Worm (Caenorhabditis elegans) whole organism, young adult: ENCODE measurements around the gene T28C6.3.

ENCODE experiments used
- F23B12.7 ChIP-seq: sonication (generic microtip); optimal IDR thresholded peaks from 2 replicates; lab custom pipeline; 2017; ENCODE audit warnings: missing genetic modification characterization, mild to moderate bottlenecking, missing compliant biosample characterization, antibody characterized with exemption, moderate library complexity; ENCODE audit not compliant: insufficient read depth
- Y95B8A.8 ChIP-seq: fragments of 200-800 bp; sonication (Bioruptor generic); IDR thresholded peaks from 2 replicates; pipeline ENCODE4 v1.3.6; 2022; ENCODE audit warnings: missing genetic modification reagents, missing genetic modification characterization, missing compliant biosample characterization
- hsf-1 ChIP-seq: fragments of 200-800 bp; sonication (Bioruptor generic); IDR thresholded peaks from 2 replicates; pipeline ENCODE4 v1.3.6; 2022; ENCODE audit warnings: missing genetic modification reagents, missing genetic modification characterization, missing compliant biosample characterization
- nhr-90 ChIP-seq: sonication (generic microtip); optimal IDR thresholded peaks from 2 replicates; lab custom pipeline; 2016; ENCODE audit warnings: missing genotype, mild to moderate bottlenecking, missing genetic modification characterization, missing compliant biosample characterization
- pha-4 ChIP-seq: fragments of 150-350 bp; sonication (generic microtip); optimal IDR thresholded peaks from 2 replicates; lab custom pipeline; 2014; ENCODE audit warnings: missing biosample characterization, missing genetic modification reagents, missing genetic modification characterization
- tbx-9 ChIP-seq: sonication (generic microtip); optimal IDR thresholded peaks from 2 replicates; lab custom pipeline; 2016; ENCODE audit warnings: borderline replicate concordance, missing genetic modification characterization, inconsistent platforms, missing compliant biosample characterization

ce11 chrIV:8840161-8840765, 20.1 kb downstream of the T28C6.3 start, which contains the start of the genes T28C6.11 and T11B7.1:
- TF ChIP-seq tbx-9 (tag; lab: Kevin White, UChicago) (no peak), F23B12.7 (tag; lab: Kevin White, UChicago) (no peak), hsf-1 (GFP tag; lab: Robert Waterston, UW) (no peak), pha-4 (tag; lab: Kevin White, UChicago) (no peak), Y95B8A.8 (GFP tag; lab: Robert Waterston, UW) (no peak), nhr-90 (tag; lab: Kevin White, UChicago) (no peak)
